Worm (Caenorhabditis elegans) whole organism, L3 larva: Measurements from ENCODE around the gene C06A1.7.

Experiments used
- ZK546.5 ChIP-seq: sonication (generic microtip); optimal IDR thresholded peaks from 2 replicates; lab custom pipeline; 2017; ENCODE audit warnings: missing biosample characterization, missing genetic modification characterization
- ama-1 ChIP-seq: fragments of 150-350 bp; optimal IDR thresholded peaks from 2 replicates; lab custom pipeline; 2018
- ceh-28 ChIP-seq: fragments of 150-350 bp; optimal IDR thresholded peaks from 2 replicates; lab custom pipeline; 2014; ENCODE audit warnings: missing biosample characterization, missing genetic modification reagents, missing genetic modification characterization
- daf-12 ChIP-seq: fragments of 150-350 bp; optimal IDR thresholded peaks from 2 replicates; lab custom pipeline; 2014; ENCODE audit warnings: missing biosample characterization, missing genetic modification reagents, missing genetic modification characterization
- elt-1 ChIP-seq: fragments of 150-350 bp; optimal IDR thresholded peaks from 2 replicates; lab custom pipeline; 2014; ENCODE audit warnings: missing biosample characterization, missing genetic modification characterization
- elt-2 ChIP-seq: sonication (generic microtip); optimal IDR thresholded peaks from 2 replicates; lab custom pipeline; 2016; ENCODE audit warnings: missing genetic modification reagents, mild to moderate bottlenecking, missing genetic modification characterization, missing compliant biosample characterization
- elt-3 ChIP-seq, 3 experiments: fragments of 150-350 bp in 1 of 3; sonication (generic microtip) in 2 of 3; optimal IDR thresholded peaks; 2 replicates in 2 of 3; 4 replicates in 1 of 3; lab custom pipeline; 2014 to 2017; ENCODE audit warnings: missing biosample characterization in 3 of 3, missing genetic modification characterization in 3 of 3
- eor-1 ChIP-seq, 2 experiments: fragments of 150-350 bp; optimal IDR thresholded peaks; 2 replicates each; lab custom pipeline; 2014 to 2018; ENCODE audit warnings: missing biosample characterization in 2 of 2, missing genetic modification characterization in 2 of 2
- fkh-10 ChIP-seq: sonication (generic microtip); optimal IDR thresholded peaks from 2 replicates; lab custom pipeline; 2017; ENCODE audit warnings: missing biosample characterization, missing genetic modification reagents, missing genetic modification characterization
- fkh-2 ChIP-seq: fragments of 150-350 bp; optimal IDR thresholded peaks from 2 replicates; lab custom pipeline; 2014; ENCODE audit warnings: missing biosample characterization, missing genetic modification reagents, missing genetic modification characterization
- fos-1 ChIP-seq: fragments of 150-350 bp; optimal IDR thresholded peaks from 2 replicates; lab custom pipeline; 2014; ENCODE audit warnings: missing biosample characterization, missing genetic modification characterization
- hmg-11 ChIP-seq: sonication (generic microtip); optimal IDR thresholded peaks from 2 replicates; lab custom pipeline; 2016; ENCODE audit warnings: missing genetic modification characterization, missing compliant biosample characterization
- jun-1 ChIP-seq: fragments of 150-350 bp; optimal IDR thresholded peaks from 2 replicates; lab custom pipeline; 2014; ENCODE audit warnings: missing biosample characterization, missing genetic modification reagents, missing genetic modification characterization
- lin-15B ChIP-seq: fragments of 150-350 bp; optimal IDR thresholded peaks from 2 replicates; lab custom pipeline; 2014; ENCODE audit warnings: missing biosample characterization, missing genetic modification characterization
- lin-39 ChIP-seq: fragments of 150-350 bp; optimal IDR thresholded peaks from 2 replicates; lab custom pipeline; 2018; ENCODE audit warnings: missing biosample characterization, missing genetic modification reagents, missing genetic modification characterization
- lsy-12 ChIP-seq: sonication (generic microtip); optimal IDR thresholded peaks from 2 replicates; lab custom pipeline; 2016; ENCODE audit warnings: mild to moderate bottlenecking, missing genetic modification characterization, missing compliant biosample characterization
- mdl-1 ChIP-seq: fragments of 150-350 bp; optimal IDR thresholded peaks from 2 replicates; lab custom pipeline; 2014; ENCODE audit warnings: missing biosample characterization, missing genetic modification characterization
- mml-1 ChIP-seq: fragments of 150-350 bp; sonication (generic microtip); optimal IDR thresholded peaks from 3 replicates; lab custom pipeline; 2014; ENCODE audit warnings: missing biosample characterization, missing genetic modification characterization
- nfya-1 ChIP-seq: sonication (generic microtip); optimal IDR thresholded peaks from 2 replicates; lab custom pipeline; 2017; ENCODE audit warnings: missing genetic modification characterization, mild to moderate bottlenecking, missing compliant biosample characterization, antibody characterized with exemption, moderate library complexity; ENCODE audit not compliant: insufficient read depth
- nhr-11 ChIP-seq: fragments of 150-350 bp; optimal IDR thresholded peaks from 2 replicates; lab custom pipeline; 2014; ENCODE audit warnings: missing biosample characterization, missing genetic modification characterization
- nhr-12 ChIP-seq: fragments of 150-350 bp; optimal IDR thresholded peaks from 2 replicates; lab custom pipeline; 2014; ENCODE audit warnings: missing biosample characterization, missing genetic modification characterization
- nhr-23 ChIP-seq: fragments of 150-350 bp; optimal IDR thresholded peaks from 2 replicates; lab custom pipeline; 2014; ENCODE audit warnings: missing biosample characterization, missing genetic modification reagents, missing genetic modification characterization
- nhr-237 ChIP-seq: fragments of 150-350 bp; optimal IDR thresholded peaks from 2 replicates; lab custom pipeline; 2014; ENCODE audit warnings: missing biosample characterization, missing genetic modification characterization
- nhr-25 ChIP-seq: sonication (generic microtip); optimal IDR thresholded peaks from 2 replicates; lab custom pipeline; 2017; ENCODE audit warnings: missing biosample characterization, missing genetic modification characterization
- nhr-67 ChIP-seq: fragments of 150-350 bp; optimal IDR thresholded peaks from 2 replicates; lab custom pipeline; 2014; ENCODE audit warnings: missing biosample characterization, missing genetic modification characterization
- nhr-76 ChIP-seq: fragments of 150-350 bp; sonication (generic microtip); optimal IDR thresholded peaks from 5 replicates; lab custom pipeline; 2014; ENCODE audit warnings: missing biosample characterization, missing genetic modification characterization
- pha-4 ChIP-seq: fragments of 150-350 bp; optimal IDR thresholded peaks from 2 replicates; lab custom pipeline; 2014; ENCODE audit warnings: missing biosample characterization, missing genetic modification reagents, missing genetic modification characterization
- pqm-1 ChIP-seq: fragments of 150-350 bp; optimal IDR thresholded peaks from 2 replicates; lab custom pipeline; 2017; ENCODE audit warnings: missing biosample characterization, missing genetic modification characterization, inconsistent platforms
- sea-2 ChIP-seq: fragments of 150-350 bp; sonication (generic microtip); optimal IDR thresholded peaks from 4 replicates; lab custom pipeline; 2014; ENCODE audit warnings: missing biosample characterization, missing genetic modification reagents, missing genetic modification characterization
- skn-1 ChIP-seq: fragments of 150-350 bp; optimal IDR thresholded peaks from 2 replicates; lab custom pipeline; 2014; ENCODE audit warnings: missing biosample characterization, missing genetic modification characterization
- snpc-4 ChIP-seq: fragments of 150-350 bp; optimal IDR thresholded peaks from 2 replicates; lab custom pipeline; 2014; ENCODE audit warnings: missing biosample characterization, missing genetic modification characterization
- tbx-2 ChIP-seq: sonication (generic microtip); optimal IDR thresholded peaks from 2 replicates; lab custom pipeline; 2016; ENCODE audit warnings: mild to moderate bottlenecking, missing genetic modification characterization, missing compliant biosample characterization
- unc-62 ChIP-seq: fragments of 150-350 bp; sonication (generic microtip); optimal IDR thresholded peaks from 4 replicates; lab custom pipeline; 2014; ENCODE audit warnings: missing biosample characterization, missing genetic modification reagents, missing genetic modification characterization
- ztf-11 ChIP-seq: fragments of 150-350 bp; optimal IDR thresholded peaks from 2 replicates; lab custom pipeline; 2014; ENCODE audit warnings: missing biosample characterization, missing genetic modification characterization
- ztf-4 ChIP-seq: fragments of 150-350 bp; optimal IDR thresholded peaks from 2 replicates; lab custom pipeline; 2014; ENCODE audit warnings: missing biosample characterization, missing genetic modification characterization

Gene C06A1.7

ce11 chrII:10523583-10523982, 41.1 kb upstream of the C06A1.7 start, which contains the start of gene F59B10.5:
TSS of gene F59B10.5 (minus strand) at chrII:10523683.
- TF ChIP-seq skn-1 (tag; lab: Kevin White, UChicago) (no peak), nhr-25 (no peak), fos-1 (no peak), elt-2 (no peak), lin-15B (tag; lab: Kevin White, UChicago) (no peak), fkh-2 (tag; lab: Kevin White, UChicago) (no peak), lin-39 (tag; lab: Kevin White, UChicago) (no peak), ama-1 (lab: Kevin White, UChicago) (no peak), nhr-76 (tag; lab: Kevin White, UChicago) (no peak), nfya-1 (tag; lab: Kevin White, UChicago) (no peak), hmg-11 (tag; lab: Kevin White, UChicago) (no peak), nhr-237 (tag; lab: Kevin White, UChicago) (no peak), sea-2 (GFP tag; lab: Kevin White, UChicago) (no peak), mml-1 (tag; lab: Kevin White, UChicago) (no peak)

DNA sequence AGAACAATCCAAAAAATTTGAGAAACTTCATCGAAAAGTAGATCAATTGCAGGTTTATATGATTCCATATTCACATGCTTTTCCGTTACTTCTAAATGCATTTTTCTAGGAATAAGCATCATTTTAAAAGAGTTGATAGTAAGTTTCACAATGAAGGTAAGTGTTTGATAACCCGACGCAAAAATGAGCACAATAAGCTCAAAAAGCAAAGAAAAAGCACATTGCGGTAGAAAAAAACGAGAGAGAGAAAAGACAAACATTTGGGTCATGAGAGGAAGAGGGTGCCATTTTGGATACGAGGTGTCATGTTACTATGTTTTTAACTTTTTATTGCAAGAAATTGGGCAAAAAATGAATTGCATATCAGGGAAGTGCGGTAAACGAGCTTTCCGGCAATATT, 40.3 kb upstream of the C06A1.7 start, which contains the start of gene F59B10.6:
TSS of gene F59B10.6 (minus strand) at position 101 of the 400 bp plus-strand sequence.
- no peak for TF ChIP-seq fos-1
- TF ChIP-seq jun-1 (tag; lab: Kevin White, UChicago) = no peak
- no peak for TF ChIP-seq nhr-76 (tag; lab: Kevin White, UChicago)
- no peak for TF ChIP-seq sea-2 (GFP tag; lab: Kevin White, UChicago)
- no peak for TF ChIP-seq tbx-2
- TF ChIP-seq nhr-12 (tag; lab: Kevin White, UChicago) = no peak
- TF ChIP-seq snpc-4 (tag; lab: Kevin White, UChicago) = no peak
- no peak for TF ChIP-seq pha-4 (tag; lab: Kevin White, UChicago)
- no peak for TF ChIP-seq unc-62 (GFP tag; lab: Kevin White, UChicago)
- no peak for TF ChIP-seq eor-1 (tag; optimal IDR thresholded peaks at IDR 0.05; lab: Kevin White, UChicago)
- no peak for TF ChIP-seq daf-12 (tag; lab: Kevin White, UChicago)
- no peak for TF ChIP-seq mdl-1 (tag; lab: Kevin White, UChicago)
- no peak for TF ChIP-seq fkh-10 (GFP tag; lab: Kevin White, UChicago)
- TF ChIP-seq lsy-12 (tag; lab: Kevin White, UChicago) = no peak
- no peak for TF ChIP-seq ztf-11 (tag; lab: Kevin White, UChicago)
- TF ChIP-seq nhr-23 (tag; lab: Kevin White, UChicago) = no peak

DNA sequence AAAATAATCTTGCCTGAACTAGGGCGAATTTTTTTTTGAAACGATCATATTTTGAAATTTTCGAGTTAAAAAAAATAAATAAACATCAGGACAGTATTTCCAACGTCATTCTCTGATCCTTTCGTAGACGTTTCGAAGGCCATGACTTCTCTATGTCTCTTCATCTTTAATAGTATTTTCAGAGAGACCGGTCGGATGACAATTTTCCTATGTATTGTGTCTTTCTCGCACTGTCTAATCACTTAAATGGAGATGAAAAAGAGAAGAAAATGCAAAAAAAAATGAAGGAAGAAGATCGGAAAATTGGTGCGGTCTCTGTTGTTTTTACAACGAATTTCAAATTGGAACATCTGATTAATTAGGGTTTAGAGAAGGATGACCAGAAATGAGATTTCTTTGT, 39.6 kb upstream of the C06A1.7 start:
- TF ChIP-seq nhr-25 (peak; percentile 28), elt-3 (tag; optimal IDR thresholded peaks at IDR 0.05; lab: Kevin White, UChicago) (no peak), nhr-23 (tag; lab: Kevin White, UChicago) (peak; percentile 4), elt-1 (tag; lab: Kevin White, UChicago) (no peak)
- TF ChIP-seq, all 47 proteins: peak for 2

- peak; percentile 9 for TF ChIP-seq mdl-1 (tag; lab: Kevin White, UChicago)
- TF ChIP-seq nhr-11 (tag; lab: Kevin White, UChicago) = no peak
- TF ChIP-seq elt-2 = peak; percentile 52
- no peak for TF ChIP-seq fos-1
- peak; percentile 6 for TF ChIP-seq nhr-25
- peak in 1 of 3 experiments; percentile 34 for TF ChIP-seq elt-3 (tag; optimal IDR thresholded peaks at IDR 0.05; lab: Kevin White, UChicago)
- peak; percentile 50 for TF ChIP-seq nfya-1 (tag; lab: Kevin White, UChicago)
- TF ChIP-seq lin-39 (tag; lab: Kevin White, UChicago) = peak; percentile 77
- TF ChIP-seq nhr-67 (tag; lab: Kevin White, UChicago) = no peak
- peak; percentile 23 for TF ChIP-seq tbx-2
- TF ChIP-seq hmg-11 (tag; lab: Kevin White, UChicago) = peak; percentile 87
- no peak for TF ChIP-seq nhr-76 (tag; lab: Kevin White, UChicago)
- peak; percentile 22 for TF ChIP-seq pha-4 (tag; lab: Kevin White, UChicago)
Observed at ce11 chrII:10527649-10528134, 37.0 kb upstream of the C06A1.7 start, which contains the start of gene mab-10. TSS of gene mab-10 (plus strand) at chrII:10528084.

DNA sequence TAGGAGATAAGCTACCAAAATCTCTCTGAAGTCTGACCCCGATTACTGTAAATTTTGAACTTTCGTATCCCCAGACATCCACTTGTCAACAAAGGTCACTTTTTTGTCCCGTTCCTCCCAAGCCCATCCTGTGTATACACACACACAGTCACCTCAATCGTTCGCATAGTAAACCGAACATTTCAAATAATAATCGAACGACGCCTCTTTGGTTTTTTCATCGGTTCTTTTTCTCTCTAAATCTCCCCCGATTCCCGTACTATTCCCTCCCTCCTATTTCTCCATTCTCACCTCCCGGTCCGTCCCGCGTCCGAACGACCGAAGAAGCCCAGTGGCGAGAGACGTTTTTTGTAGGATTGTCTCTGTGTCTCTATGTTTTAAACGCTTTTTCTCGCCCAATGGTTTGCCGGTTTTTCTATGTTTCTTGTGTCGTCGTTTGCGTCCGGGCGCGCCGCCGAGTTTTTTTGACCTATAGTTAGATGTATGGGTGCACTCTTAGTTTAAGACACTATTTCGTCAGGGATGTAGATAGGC, 35.4 kb upstream of the C06A1.7 start:
- TF ChIP-seq skn-1 (tag; lab: Kevin White, UChicago) (no peak), pha-4 (tag; lab: Kevin White, UChicago) (peak; percentile 89), tbx-2 (peak; percentile 29), pqm-1 (no peak), hmg-11 (tag; lab: Kevin White, UChicago) (peak; percentile 56), nhr-12 (tag; lab: Kevin White, UChicago) (no peak), nhr-76 (tag; lab: Kevin White, UChicago) (no peak), ztf-4 (no peak), snpc-4 (tag; lab: Kevin White, UChicago) (no peak), fkh-2 (tag; lab: Kevin White, UChicago) (no peak), ZK546.5 (tag; lab: Kevin White, UChicago) (no peak), ceh-28 (tag; lab: Kevin White, UChicago) (no peak)
